Fruit fly (Drosophila melanogaster) whole organism, pupa: ENCODE measurements around the gene bero.

Experiments
- CG10348 ChIP-seq: fragments of 200-800 bp; sonication (Bioruptor generic); IDR thresholded peaks from 2 replicates; pipeline ENCODE4 v1.3.6; 2022; ENCODE audit warnings: missing biosample characterization, missing genetic modification characterization
- CG32121 ChIP-seq: fragments of 200-800 bp; sonication (Bioruptor generic); IDR thresholded peaks from 2 replicates; pipeline ENCODE4 v1.3.6; 2022; ENCODE audit warnings: missing biosample characterization, missing genetic modification characterization
- CG8301 ChIP-seq: fragments of 200-800 bp; sonication (Bioruptor generic); optimal IDR thresholded peaks from 2 replicates; lab custom pipeline; 2018; ENCODE audit warnings: missing biosample characterization, mild to moderate bottlenecking, missing genetic modification characterization
- D1 ChIP-seq: fragments of 200-800 bp; sonication (Bioruptor generic); optimal IDR thresholded peaks from 2 replicates; lab custom pipeline; 2018; ENCODE audit warnings: missing biosample characterization, mild to moderate bottlenecking, missing genetic modification characterization, moderate library complexity
- EcR ChIP-seq: fragments of 200-800 bp; sonication (Bioruptor generic); optimal IDR thresholded peaks from 3 replicates; lab custom pipeline; 2019; ENCODE audit warnings: missing biosample characterization, missing genetic modification characterization, mild to moderate bottlenecking, moderate library complexity, missing genetic modification reagents
- Ets98B ChIP-seq: fragments of 200-800 bp; sonication (Bioruptor generic); IDR thresholded peaks from 2 replicates; pipeline ENCODE4 v1.3.6; 2022; ENCODE audit warnings: missing biosample characterization, missing genetic modification characterization
- Pif1A ChIP-seq: fragments of 200-800 bp; sonication (Bioruptor generic); optimal IDR thresholded peaks from 3 replicates; lab custom pipeline; 2016; ENCODE audit warnings: missing biosample characterization, missing genetic modification characterization
- Pif1B ChIP-seq: fragments of 200-800 bp; sonication (Bioruptor generic); optimal IDR thresholded peaks from 3 replicates; lab custom pipeline; 2016; ENCODE audit warnings: missing biosample characterization, missing genetic modification characterization
- Snoo ChIP-seq: fragments of 200-800 bp; sonication (Bioruptor generic); optimal IDR thresholded peaks from 3 replicates; lab custom pipeline; 2017; ENCODE audit warnings: missing biosample characterization, mild to moderate bottlenecking, missing genetic modification characterization, inconsistent platforms
- fd96Ca ChIP-seq: fragments of 200-800 bp; sonication (Bioruptor generic); IDR thresholded peaks from 3 replicates; pipeline ENCODE4 v1.3.6; 2022; ENCODE audit warnings: missing biosample characterization, missing genetic modification characterization

- TF ChIP-seq CG32121 (GFP tag; lab: Robert Waterston, UW) (no peak), fd96Ca (GFP tag; lab: Robert Waterston, UW) (no peak), Pif1B (GFP tag; lab: Kevin White, UChicago) (no peak), CG8301 (tag; lab: Kevin White, UChicago) (no peak), Ets98B (GFP tag; lab: Robert Waterston, UW) (no peak), Snoo (tag; lab: Kevin White, UChicago) (no peak), Pif1A (GFP tag; lab: Kevin White, UChicago) (no peak), CG10348 (no peak), D1 (tag; lab: Kevin White, UChicago) (no peak), EcR (no peak)
Observed at dm6 chr2L:20905025-20905424, 46.5 kb downstream of the bero start.
